Fruit fly (Drosophila melanogaster) whole organism, embryonic: Measurements from ENCODE around the gene Atg8b.
A peak's percentile ranks its signal among the peaks of the same experiment; 100 is the strongest.

Experiments
- CG11560 ChIP-seq: fragments of 200-800 bp; sonication (Bioruptor generic); IDR thresholded peaks from 3 replicates; pipeline ENCODE4 v1.3.6; 2022; ENCODE audit warnings: missing biosample characterization, missing genetic modification characterization
- CG12155 ChIP-seq: fragments of 200-800 bp; sonication (Bioruptor generic); optimal IDR thresholded peaks from 3 replicates; lab custom pipeline; 2016; ENCODE audit warnings: missing biosample characterization, missing genetic modification characterization
- CG1233 ChIP-seq: fragments of 200-800 bp; sonication (Bioruptor generic); optimal IDR thresholded peaks from 4 replicates; lab custom pipeline; 2018; ENCODE audit warnings: missing biosample characterization, mild to moderate bottlenecking, missing genetic modification characterization
- CG12769 ChIP-seq: fragments of 200-800 bp; sonication (Bioruptor generic); optimal IDR thresholded peaks from 2 replicates; lab custom pipeline; 2019; ENCODE audit warnings: missing biosample characterization, mild to moderate bottlenecking, missing genetic modification characterization, moderate library complexity
- CG15269 ChIP-seq: fragments of 200-800 bp; sonication (Bioruptor generic); optimal IDR thresholded peaks from 2 replicates; lab custom pipeline; 2018; ENCODE audit warnings: missing biosample characterization, mild to moderate bottlenecking, missing genetic modification characterization, moderate library complexity
- CG16779 ChIP-seq: fragments of 200-800 bp; sonication (Bioruptor generic); IDR thresholded peaks from 2 replicates; pipeline ENCODE4 v1.3.6; 2022; ENCODE audit warnings: missing biosample characterization, missing genetic modification characterization
- CG18619 ChIP-seq: fragments of 200-800 bp; sonication (Bioruptor generic); optimal IDR thresholded peaks from 3 replicates; lab custom pipeline; 2017; ENCODE audit warnings: missing biosample characterization, mild to moderate bottlenecking, missing genetic modification characterization
- CG34224 ChIP-seq: fragments of 200-800 bp; sonication (Bioruptor generic); IDR thresholded peaks from 3 replicates; pipeline ENCODE4 v1.3.6; 2022; ENCODE audit warnings: missing biosample characterization, missing genetic modification characterization; ENCODE audit not compliant: partially characterized antibody
- CG3847 ChIP-seq: fragments of 200-800 bp; sonication (Bioruptor generic); IDR thresholded peaks from 2 replicates; pipeline ENCODE4 v1.3.6; 2022; ENCODE audit warnings: missing biosample characterization, missing genetic modification characterization
- CG4730 ChIP-seq: fragments of 200-800 bp; sonication (Bioruptor generic); IDR thresholded peaks from 2 replicates; pipeline ENCODE4 v1.3.6; 2022; ENCODE audit warnings: missing biosample characterization, missing genetic modification characterization
- CG5245 ChIP-seq: fragments of 200-800 bp; sonication (Bioruptor generic); optimal IDR thresholded peaks from 3 replicates; lab custom pipeline; 2016; ENCODE audit warnings: missing biosample characterization, missing genetic modification characterization
- CG5953 ChIP-seq: fragments of 200-800 bp; sonication (Bioruptor generic); IDR thresholded peaks from 2 replicates; pipeline ENCODE4 v1.3.6; 2022; ENCODE audit warnings: missing biosample characterization, missing genetic modification characterization
- CG7745 ChIP-seq: fragments of 200-800 bp; sonication (Bioruptor generic); optimal IDR thresholded peaks from 2 replicates; lab custom pipeline; 2018; ENCODE audit warnings: missing biosample characterization, mild to moderate bottlenecking, missing genetic modification characterization, moderate library complexity
- CG7928 ChIP-seq: fragments of 200-800 bp; sonication (Bioruptor generic); optimal IDR thresholded peaks from 2 replicates; lab custom pipeline; 2017; ENCODE audit warnings: missing biosample characterization, mild to moderate bottlenecking, missing genetic modification characterization
- Dbx ChIP-seq: fragments of 200-800 bp; sonication (Bioruptor generic); IDR thresholded peaks from 3 replicates; pipeline ENCODE4 v1.3.6; 2022; ENCODE audit warnings: missing biosample characterization, missing genetic modification characterization
- Dip3 ChIP-seq: fragments of 200-800 bp; sonication (Bioruptor generic); optimal IDR thresholded peaks from 3 replicates; lab custom pipeline; 2016; ENCODE audit warnings: missing biosample characterization, missing genetic modification characterization
- Doc2 ChIP-seq: fragments of 200-800 bp; sonication (Bioruptor generic); IDR thresholded peaks from 2 replicates; pipeline ENCODE4 v1.3.6; 2022; ENCODE audit warnings: missing biosample characterization, missing genetic modification characterization
- Drgx ChIP-seq: fragments of 200-800 bp; sonication (Bioruptor generic); IDR thresholded peaks from 2 replicates; pipeline ENCODE4 v1.3.6; 2022; ENCODE audit warnings: missing biosample characterization, missing genetic modification characterization
- Eip74EF ChIP-seq, 2 experiments: fragments of 200-800 bp in 1 of 2; fragments of >200 bp in 1 of 2; sonication (Bioruptor generic) in 1 of 2; optimal IDR thresholded peaks; 2 replicates each; lab custom pipeline; 2017 to 2019; ENCODE audit warnings: missing biosample characterization in 2 of 2, missing genetic modification characterization in 2 of 2, mild to moderate bottlenecking in 1 of 2, moderate library complexity in 1 of 2
- Ets65A ChIP-seq: fragments of 200-800 bp; sonication (Bioruptor generic); peaks from one replicate; lab custom pipeline; 2016; ENCODE audit warnings: missing biosample characterization, missing genetic modification characterization
- Hand ChIP-seq: fragments of 200-800 bp; sonication (Bioruptor generic); optimal IDR thresholded peaks from 2 replicates; lab custom pipeline; 2017; ENCODE audit warnings: mild to moderate bottlenecking, missing biosample characterization, missing genetic modification reagents, missing genetic modification characterization
- Hmr ChIP-seq: fragments of 200-800 bp; sonication (Bioruptor generic); optimal IDR thresholded peaks from 3 replicates; lab custom pipeline; 2017; ENCODE audit warnings: mild to moderate bottlenecking, missing biosample characterization, missing genetic modification reagents, missing genetic modification characterization
- Hsf ChIP-seq: fragments of 200-800 bp; sonication (Bioruptor generic); optimal IDR thresholded peaks from 3 replicates; lab custom pipeline; 2016; ENCODE audit warnings: missing biosample characterization, missing genetic modification characterization
- MTF-1 ChIP-seq: fragments of 200-800 bp; sonication (Bioruptor generic); optimal IDR thresholded peaks from 2 replicates; lab custom pipeline; 2018; ENCODE audit warnings: missing biosample characterization, mild to moderate bottlenecking, missing genetic modification characterization, borderline replicate concordance
- Mrtf ChIP-seq: fragments of 200-800 bp; sonication (Bioruptor generic); IDR thresholded peaks from 3 replicates; pipeline ENCODE4 v1.3.6; 2022; ENCODE audit warnings: missing biosample characterization, missing genetic modification characterization
- Pdp1 ChIP-seq, 2 experiments: fragments of 200-800 bp; sonication (Bioruptor generic); optimal IDR thresholded peaks; 3 replicates each; lab custom pipeline; 2016; ENCODE audit warnings: missing biosample characterization in 2 of 2, missing genetic modification characterization in 2 of 2, mild to moderate bottlenecking in 1 of 2, moderate library complexity in 1 of 2
- Poxn ChIP-seq: fragments of 200-800 bp; sonication (Bioruptor generic); IDR thresholded peaks from 2 replicates; pipeline ENCODE4 v1.3.6; 2022; ENCODE audit warnings: missing biosample characterization, missing genetic modification characterization
- Side ChIP-seq: fragments of 200-800 bp; sonication (Bioruptor generic); optimal IDR thresholded peaks from 2 replicates; lab custom pipeline; 2016; ENCODE audit warnings: missing biosample characterization, missing genetic modification characterization
- Trl ChIP-seq, 3 experiments: fragments of >200 bp in 2 of 3; fragments of 200-800 bp in 1 of 3; sonication (Bioruptor generic) in 1 of 3; optimal IDR thresholded peaks; 2 replicates in 1 of 3; 3 replicates in 2 of 3; lab custom pipeline; 2016 to 2017; ENCODE audit warnings: missing biosample characterization in 1 of 3, missing genetic modification characterization in 1 of 3
- bcd ChIP-seq: fragments of 200-800 bp; sonication (Bioruptor generic); optimal IDR thresholded peaks from 2 replicates; lab custom pipeline; 2017; ENCODE audit warnings: missing biosample characterization, mild to moderate bottlenecking, missing genetic modification characterization
- ci ChIP-seq: fragments of 200-800 bp; sonication (Bioruptor generic); IDR thresholded peaks from 3 replicates; pipeline ENCODE4 v1.3.6; 2022; ENCODE audit warnings: missing biosample characterization, missing genetic modification characterization
- crc ChIP-seq: fragments of 200-800 bp; sonication (Bioruptor generic); optimal IDR thresholded peaks from 2 replicates; lab custom pipeline; 2016; ENCODE audit warnings: missing biosample characterization, missing genetic modification characterization
- crol ChIP-seq: fragments of 200-800 bp; sonication (Bioruptor generic); IDR thresholded peaks from 2 replicates; pipeline ENCODE4 v1.3.6; 2022; ENCODE audit warnings: missing biosample characterization, missing genetic modification characterization
- gcm ChIP-seq: fragments of 200-800 bp; sonication (Bioruptor generic); optimal IDR thresholded peaks from 2 replicates; lab custom pipeline; 2019; ENCODE audit warnings: missing biosample characterization, mild to moderate bottlenecking, missing genetic modification characterization, moderate library complexity
- gem ChIP-seq: fragments of 200-800 bp; sonication (Bioruptor generic); optimal IDR thresholded peaks from 2 replicates; lab custom pipeline; 2019; ENCODE audit warnings: missing biosample characterization, mild to moderate bottlenecking, missing genetic modification characterization, moderate library complexity
- gfzf ChIP-seq: fragments of 200-800 bp; sonication (Bioruptor generic); optimal IDR thresholded peaks from 2 replicates; lab custom pipeline; 2016; ENCODE audit warnings: missing biosample characterization, mild to moderate bottlenecking, missing genetic modification characterization, moderate library complexity
- hbn ChIP-seq: fragments of 200-800 bp; sonication (Bioruptor generic); IDR thresholded peaks from 2 replicates; pipeline ENCODE4 v1.3.6; 2022; ENCODE audit warnings: missing biosample characterization, missing genetic modification characterization; ENCODE audit not compliant: partially characterized antibody
- ind ChIP-seq: fragments of 200-800 bp; sonication (Bioruptor generic); optimal IDR thresholded peaks from 3 replicates; lab custom pipeline; 2016; ENCODE audit warnings: missing biosample characterization, missing genetic modification characterization
- jing ChIP-seq: fragments of 200-800 bp; sonication (Bioruptor generic); optimal IDR thresholded peaks from 2 replicates; lab custom pipeline; 2018; ENCODE audit warnings: missing biosample characterization, mild to moderate bottlenecking, missing genetic modification characterization
- klu ChIP-seq: fragments of 200-800 bp; sonication (Bioruptor generic); IDR thresholded peaks from 2 replicates; pipeline ENCODE4 v1.3.6; 2022; ENCODE audit warnings: missing biosample characterization, missing genetic modification characterization
- lilli ChIP-seq: fragments of 200-800 bp; sonication (Bioruptor generic); optimal IDR thresholded peaks from 3 replicates; lab custom pipeline; 2016; ENCODE audit warnings: missing biosample characterization, missing genetic modification characterization
- oc ChIP-seq: fragments of 200-800 bp; sonication (Bioruptor generic); optimal IDR thresholded peaks from 2 replicates; lab custom pipeline; 2018; ENCODE audit warnings: missing biosample characterization, mild to moderate bottlenecking, missing genetic modification characterization, moderate library complexity
- pnt ChIP-seq: fragments of 200-800 bp; sonication (Bioruptor generic); optimal IDR thresholded peaks from 3 replicates; lab custom pipeline; 2016; ENCODE audit warnings: missing biosample characterization, missing genetic modification characterization
- ro ChIP-seq: fragments of 200-800 bp; sonication (Bioruptor generic); IDR thresholded peaks from 2 replicates; pipeline ENCODE4 v1.3.6; 2022; ENCODE audit warnings: missing biosample characterization, missing genetic modification characterization
- sob ChIP-seq: fragments of 200-800 bp; sonication (Bioruptor generic); IDR thresholded peaks from 2 replicates; pipeline ENCODE4 v1.3.6; 2022; ENCODE audit warnings: missing biosample characterization, missing genetic modification characterization
- stc ChIP-seq: fragments of 200-800 bp; sonication (Bioruptor generic); IDR thresholded peaks from 2 replicates; pipeline ENCODE4 v1.3.6; 2022; ENCODE audit warnings: missing biosample characterization, missing genetic modification characterization
- tll ChIP-seq, 2 experiments: fragments of 200-800 bp in 1 of 2; fragments of >200 bp in 1 of 2; sonication (Bioruptor generic) in 1 of 2; optimal IDR thresholded peaks; 2 replicates each; lab custom pipeline; 2017 to 2019; ENCODE audit warnings: missing biosample characterization in 2 of 2, missing genetic modification characterization in 2 of 2, mild to moderate bottlenecking in 1 of 2, moderate library complexity in 1 of 2
- vfl ChIP-seq: fragments of 200-800 bp; sonication (Bioruptor generic); optimal IDR thresholded peaks from 2 replicates; lab custom pipeline; 2016; ENCODE audit warnings: missing biosample characterization, missing genetic modification characterization
- zen ChIP-seq: fragments of 200-800 bp; sonication (Bioruptor generic); optimal IDR thresholded peaks from 3 replicates; lab custom pipeline; 2018; ENCODE audit warnings: missing biosample characterization, mild to moderate bottlenecking, missing genetic modification characterization, moderate library complexity

The Atg8b gene

DNA sequence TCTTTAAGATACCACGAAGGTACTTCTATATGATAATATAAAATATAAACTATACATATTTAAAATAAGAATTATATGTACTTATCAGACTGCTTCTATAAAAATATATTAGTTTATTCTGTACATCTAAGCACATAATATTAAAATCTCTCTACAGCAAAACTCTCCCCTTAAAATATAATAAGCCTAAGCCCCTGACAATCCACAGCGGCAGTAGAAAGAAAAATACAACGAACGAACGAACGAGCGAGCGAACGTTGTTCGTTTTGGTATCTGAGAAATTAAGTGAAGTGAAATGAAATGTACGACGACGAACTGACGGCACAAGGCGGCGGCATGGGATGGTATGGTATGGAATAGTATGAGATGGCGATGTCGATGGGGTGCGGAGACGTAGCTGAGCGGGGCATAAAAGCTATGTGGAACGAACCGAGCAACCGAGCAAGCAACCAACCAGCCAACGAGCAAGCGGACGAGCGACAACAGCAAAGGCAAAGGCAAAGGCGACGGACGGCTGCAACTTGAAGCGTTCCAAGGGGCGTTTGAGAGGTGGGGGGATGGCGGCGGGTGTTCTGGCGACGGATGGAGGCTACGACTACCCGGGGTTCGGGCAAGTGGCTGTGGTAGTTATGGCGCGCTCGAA is 24.3 kb downstream of the Atg8b start (continued):
- TF ChIP-seq CG5245 (GFP tag; lab: Kevin White, UChicago) (peak; percentile 90), Pdp1 (GFP tag; optimal IDR thresholded peaks at IDR 0.05; lab: Kevin White, UChicago) (peak; percentile 52 to 75), CG16779 (GFP tag; lab: Robert Waterston, UW) (peak; percentile 85), CG12155 (GFP tag; lab: Kevin White, UChicago) (peak; percentile 96), MTF-1 (GFP tag; lab: Kevin White, UChicago) (peak; percentile 91), Hmr (peak; percentile 100), CG7928 (GFP tag; lab: Kevin White, UChicago) (peak; percentile 75), zen (tag; lab: Kevin White, UChicago) (peak; percentile 93), jing (peak; percentile 84), CG4730 (GFP tag; lab: Robert Waterston, UW) (peak; percentile 98), ro (GFP tag; lab: Robert Waterston, UW) (peak; percentile 95), crc (peak; percentile 73), stc (peak; percentile 99), crol (peak; percentile 99), Mrtf (GFP tag; lab: Robert Waterston, UW) (peak; percentile 97), CG18619 (GFP tag; lab: Kevin White, UChicago) (peak; percentile 99), vfl (GFP tag; lab: Kevin White, UChicago) (peak; percentile 86), ind (peak; percentile 98), CG3847 (GFP tag; lab: Robert Waterston, UW) (peak; percentile 99), CG5953 (peak; percentile 95), Side (GFP tag; lab: Kevin White, UChicago) (peak; percentile 72), Eip74EF (GFP tag; optimal IDR thresholded peaks at IDR 0.05; lab: Kevin White, UChicago) (peak in 1 of 2 experiments; percentile 99), sob (GFP tag; lab: Robert Waterston, UW) (peak; percentile 98), gfzf (GFP tag; lab: Kevin White, UChicago) (no peak), CG15269 (peak; percentile 99), gcm (GFP tag; lab: Kevin White, UChicago) (peak; percentile 99), Poxn (peak; percentile 93), Trl (optimal IDR thresholded peaks at IDR 0.05; lab: Kevin White, UChicago) (peak in 1 of 2 experiments; percentile 56), Trl (GFP tag; optimal IDR thresholded peaks at IDR 0.05; lab: Kevin White, UChicago) (peak; percentile 57), lilli (GFP tag; lab: Kevin White, UChicago) (peak; percentile 94), Doc2 (GFP tag; lab: Robert Waterston, UW) (peak; percentile 85), ci (GFP tag; lab: Robert Waterston, UW) (peak; percentile 97), CG7745 (tag; lab: Kevin White, UChicago) (no peak), Dip3 (GFP tag; lab: Kevin White, UChicago) (peak; percentile 77), klu (GFP tag; lab: Robert Waterston, UW) (peak; percentile 97), gem (peak; percentile 99), hbn (no peak; the same call in 1 of the 2 replicates), tll (GFP tag; optimal IDR thresholded peaks at IDR 0.05; lab: Kevin White, UChicago) (peak in 1 of 2 experiments; percentile 52), CG34224 (GFP tag; lab: Robert Waterston, UW) (no peak), pnt (GFP tag; lab: Kevin White, UChicago) (peak; percentile 67), oc (tag; lab: Kevin White, UChicago) (peak; percentile 98), Dbx (GFP tag; lab: Robert Waterston, UW) (peak; percentile 99), Ets65A (GFP tag; lab: Kevin White, UChicago) (peak; percentile 95), CG12769 (tag; lab: Kevin White, UChicago) (peak; percentile 77), bcd (GFP tag; lab: Kevin White, UChicago) (peak; percentile 98), Hsf (GFP tag; lab: Kevin White, UChicago) (peak; percentile 85), CG11560 (tag; lab: Robert Waterston, UW) (peak; percentile 90), Hand (GFP tag; lab: Kevin White, UChicago) (peak; percentile 99), CG1233 (GFP tag; lab: Kevin White, UChicago) (peak; percentile 97), Drgx (GFP tag; lab: Robert Waterston, UW) (peak; percentile 98)
